Worm (Caenorhabditis elegans): ENCODE data around the gene cdgs-1.

The cdgs-1 gene

ce11 chrIV:7817852-7818251 is 2.3 kb upstream of the cdgs-1 start, which contains the start of gene ric-3 (continued):
- TF ChIP-seq daf-12 (tag; optimal IDR thresholded peaks at IDR 0.05): no peak

DNA sequence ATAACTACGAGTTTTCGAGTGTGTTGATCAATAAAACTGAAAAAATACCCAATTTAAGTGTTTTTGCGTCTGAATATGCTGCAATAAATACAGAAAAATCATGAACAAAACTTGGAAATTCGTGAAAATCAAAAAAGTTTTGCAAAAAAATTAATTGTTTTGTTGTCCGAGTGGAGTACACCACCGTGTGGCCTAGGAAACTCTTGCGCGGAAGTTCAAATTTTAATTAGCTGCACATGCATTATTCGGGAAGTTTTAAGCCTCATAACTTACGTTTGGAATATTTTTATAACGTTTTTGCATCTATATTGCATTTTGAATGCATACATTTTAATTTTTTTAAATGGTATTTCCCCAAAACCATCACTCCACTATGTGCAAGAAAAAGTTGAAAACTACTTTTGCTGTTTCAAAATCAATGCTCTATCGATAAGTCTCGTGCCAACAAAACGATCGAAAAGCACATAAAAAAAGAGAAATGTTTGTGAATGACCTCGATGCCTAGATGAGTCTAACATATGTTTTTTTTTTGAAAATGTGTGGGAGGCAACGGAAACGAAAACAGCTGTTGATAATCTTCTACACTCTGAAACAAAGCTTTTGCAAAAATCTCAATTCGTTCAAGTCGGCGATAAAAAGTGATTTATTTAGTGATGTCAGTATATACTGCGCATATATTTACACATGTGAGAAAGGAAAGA is 1.0 kb upstream of the cdgs-1 start:
- TF ChIP-seq madf-5 (GFP tag; IDR thresholded peaks at IDR 0.05): no peak
- peak; percentile 32 for TF ChIP-seq nhr-28 (tag; optimal IDR thresholded peaks at IDR 0.05)
- TF ChIP-seq nhr-48 (tag; optimal IDR thresholded peaks at IDR 0.05): no peak
- peak; percentile 29 for TF ChIP-seq hlh-11 (tag; optimal IDR thresholded peaks at IDR 0.05)
- TF ChIP-seq dpl-1 (GFP tag; optimal IDR thresholded peaks at IDR 0.05): peak; percentile 83
- TF ChIP-seq dve-1 (tag; optimal IDR thresholded peaks at IDR 0.05; ENCODE audit: insufficient read depth): peak; percentile 41
- no peak for TF ChIP-seq hlh-30 (tag; optimal IDR thresholded peaks at IDR 0.05; ENCODE audit: insufficient read depth)
- TF ChIP-seq aly-2 (tag; optimal IDR thresholded peaks at IDR 0.05): no peak
- no peak for TF ChIP-seq T20F7.1 (GFP tag; optimal IDR thresholded peaks at IDR 0.05)
- peak; percentile 38; the same call in 1 of the 2 replicates for TF ChIP-seq dmd-6 (GFP tag; IDR thresholded peaks at IDR 0.05)
- no peak for TF ChIP-seq nhr-237 (tag; optimal IDR thresholded peaks at IDR 0.05)
- no peak for TF ChIP-seq fkh-10 (GFP tag; optimal IDR thresholded peaks at IDR 0.05)
- no peak for TF ChIP-seq tag-97 (GFP tag; IDR thresholded peaks at IDR 0.05)
- TF ChIP-seq snpc-1.2 (GFP tag; IDR thresholded peaks at IDR 0.05): 0 out of 2 replicates have a peak, but pooled peaks have one; percentile 25
- TF ChIP-seq daf-16 (GFP tag; optimal IDR thresholded peaks at IDR 0.05): no peak
- peak; percentile 24 for TF ChIP-seq daf-16 (tag; optimal IDR thresholded peaks at IDR 0.05)
- TF ChIP-seq aha-1 (tag): peak; percentile 60
- peak; percentile 92 for TF ChIP-seq mes-2 (tag; optimal IDR thresholded peaks at IDR 0.05; ENCODE audit: poor library complexity, severe bottlenecking)
- no peak for TF ChIP-seq Y105C5A.15 (GFP tag; IDR thresholded peaks at IDR 0.05)
- TF ChIP-seq F49E8.2 (tag; optimal IDR thresholded peaks at IDR 0.05; ENCODE audit: borderline replicate concordance): no peak
- TF ChIP-seq php-3 (GFP tag; IDR thresholded peaks at IDR 0.05): no peak
- TF ChIP-seq mxl-2 (GFP tag; conservative IDR thresholded peaks at IDR 0.05): no peak
- no peak for TF ChIP-seq ceh-82 (tag; optimal IDR thresholded peaks at IDR 0.05)
- no peak for TF ChIP-seq duxl-1 (tag; optimal IDR thresholded peaks at IDR 0.05; ENCODE audit: poor library complexity)
- no peak for TF ChIP-seq T26A8.4 (GFP tag; IDR thresholded peaks at IDR 0.05)
- TF ChIP-seq nhr-102 (tag; optimal IDR thresholded peaks at IDR 0.05): no peak
- TF ChIP-seq unc-39 (tag; optimal IDR thresholded peaks at IDR 0.05): no peak
- no peak for TF ChIP-seq zfp-3 (GFP tag; conservative IDR thresholded peaks at IDR 0.05)
- TF ChIP-seq ZK337.2 (GFP tag; IDR thresholded peaks at IDR 0.05): peak; percentile 49; the same call in 1 of the 2 replicates
- TF ChIP-seq lsy-2 (tag; optimal IDR thresholded peaks at IDR 0.05): peak in 1 of 2 experiments; percentile 45
- TF ChIP-seq pha-4 (GFP tag; IDR thresholded peaks at IDR 0.05): no peak
- TF ChIP-seq pha-4 (tag; optimal IDR thresholded peaks at IDR 0.05): no peak
- no peak for TF ChIP-seq nhr-42 (GFP tag; IDR thresholded peaks at IDR 0.05)
- TF ChIP-seq unc-130 (GFP tag; optimal IDR thresholded peaks at IDR 0.05): peak; percentile 62
- peak; percentile 40 for TF ChIP-seq lin-38 (GFP tag; IDR thresholded peaks at IDR 0.05)
- no peak for TF ChIP-seq pqm-1 (tag; optimal IDR thresholded peaks at IDR 0.05)
- TF ChIP-seq nhr-77 (tag; optimal IDR thresholded peaks at IDR 0.05): no peak
- TF ChIP-seq ctbp-1 (GFP tag; IDR thresholded peaks at IDR 0.05): no peak
- no peak for TF ChIP-seq arid-1 (GFP tag; conservative IDR thresholded peaks at IDR 0.05)
- TF ChIP-seq ceh-20 (GFP tag; IDR thresholded peaks at IDR 0.05): no peak
- TF ChIP-seq D1046.2 (GFP tag; IDR thresholded peaks at IDR 0.05): no peak
- TF ChIP-seq vab-7 (GFP tag; IDR thresholded peaks at IDR 0.05): no peak
- TF ChIP-seq nhr-11 (tag; optimal IDR thresholded peaks at IDR 0.05): no peak
- no peak for TF ChIP-seq dmd-8 (GFP tag; IDR thresholded peaks at IDR 0.05)
- peak in 1 of 2 experiments; percentile 22 for TF ChIP-seq hif-1 (tag; optimal IDR thresholded peaks at IDR 0.05)
- no peak for TF ChIP-seq daf-12 (tag; optimal IDR thresholded peaks at IDR 0.05)
- peak; percentile 50; the same call in 1 of the 2 replicates for TF ChIP-seq Y48G9A.11 (GFP tag; IDR thresholded peaks at IDR 0.05)
- no peak for TF ChIP-seq daf-19 (GFP tag; conservative IDR thresholded peaks at IDR 0.05)

Data from whole organism, L4 larva.